Worm (Caenorhabditis elegans) whole organism, mixed stage, embryonic: ENCODE results near the gene set-21.

Source experiments
- ceh-43 ChIP-seq: fragments of 200-800 bp; sonication (Bioruptor generic); optimal IDR thresholded peaks from 2 replicates; lab custom pipeline; 2018; ENCODE audit warnings: mild to moderate bottlenecking, missing genetic modification characterization, moderate library complexity, missing compliant biosample characterization
- ces-1 ChIP-seq: fragments of 150-350 bp; optimal IDR thresholded peaks from 2 replicates; lab custom pipeline; 2014; ENCODE audit warnings: missing biosample characterization, missing genetic modification reagents, missing genetic modification characterization
- elt-1 ChIP-seq: sonication (generic microtip); optimal IDR thresholded peaks from 2 replicates; lab custom pipeline; 2017; ENCODE audit warnings: missing genetic modification characterization, mild to moderate bottlenecking, missing compliant biosample characterization, antibody characterized with exemption, moderate library complexity, borderline replicate concordance; ENCODE audit not compliant: insufficient read depth
- lin-32 ChIP-seq: fragments of 200-800 bp; sonication (Bioruptor generic); optimal IDR thresholded peaks from 2 replicates; lab custom pipeline; 2018; ENCODE audit warnings: mild to moderate bottlenecking, missing genetic modification characterization, missing compliant biosample characterization
- mab-5 ChIP-seq: fragments of 150-350 bp; optimal IDR thresholded peaks from 2 replicates; lab custom pipeline; 2014; ENCODE audit warnings: missing biosample characterization, missing genetic modification characterization
- mep-1 ChIP-seq: fragments of 150-350 bp; optimal IDR thresholded peaks from 2 replicates; lab custom pipeline; 2017; ENCODE audit warnings: missing biosample characterization, missing genetic modification reagents, missing genetic modification characterization, inconsistent platforms
- nhr-12 ChIP-seq: fragments of 150-350 bp; optimal IDR thresholded peaks from 2 replicates; lab custom pipeline; 2014; ENCODE audit warnings: missing biosample characterization, missing genetic modification characterization
- nhr-237 ChIP-seq: fragments of 150-350 bp; optimal IDR thresholded peaks from 2 replicates; lab custom pipeline; 2014; ENCODE audit warnings: missing biosample characterization, missing genetic modification characterization
- nhr-76 ChIP-seq: sonication (generic microtip); optimal IDR thresholded peaks from 2 replicates; lab custom pipeline; 2017; ENCODE audit warnings: missing biosample characterization, missing genetic modification characterization
- snpc-4 ChIP-seq: fragments of 150-350 bp; optimal IDR thresholded peaks from 2 replicates; lab custom pipeline; 2014; ENCODE audit warnings: missing biosample characterization, missing genetic modification characterization
- unc-39 ChIP-seq: fragments of 150-350 bp; optimal IDR thresholded peaks from 2 replicates; lab custom pipeline; 2014; ENCODE audit warnings: missing biosample characterization, missing genetic modification characterization
- unc-62 ChIP-seq: fragments of 150-350 bp; optimal IDR thresholded peaks from 2 replicates; lab custom pipeline; 2014; ENCODE audit warnings: missing biosample characterization, missing genetic modification reagents, missing genetic modification characterization

- no peak for TF ChIP-seq ces-1 (GFP tag; lab: Kevin White, UChicago)
- TF ChIP-seq lin-32 (GFP tag; lab: Kevin White, UChicago), result no peak
- no peak for TF ChIP-seq nhr-12 (tag; lab: Kevin White, UChicago)
- TF ChIP-seq snpc-4 (tag; lab: Kevin White, UChicago), result no peak
- no peak for TF ChIP-seq unc-62 (GFP tag; lab: Kevin White, UChicago)
- TF ChIP-seq mep-1 (tag; lab: Kevin White, UChicago), result no peak
- TF ChIP-seq elt-1 (tag; lab: Kevin White, UChicago), result no peak
- no peak for TF ChIP-seq ceh-43 (GFP tag; lab: Kevin White, UChicago)
- no peak for TF ChIP-seq mab-5 (tag; lab: Kevin White, UChicago)
- no peak for TF ChIP-seq nhr-76 (tag; lab: Kevin White, UChicago)
- TF ChIP-seq nhr-237 (tag; lab: Kevin White, UChicago), result no peak
- TF ChIP-seq unc-39 (tag; lab: Kevin White, UChicago), result no peak
These were observed 5.6 kb downstream of the set-21 start for ce11 chrIV:4396052-4396821.
